Worm (Caenorhabditis elegans) whole organism, L2 larva: ENCODE measurements around the gene T09F5.2.

ENCODE experiments used
- F13H6.1 ChIP-seq: sonication (generic microtip); optimal IDR thresholded peaks from 2 replicates; lab custom pipeline; 2016; ENCODE audit warnings: missing genetic modification characterization, missing compliant biosample characterization
- blmp-1 ChIP-seq: sonication (generic microtip); optimal IDR thresholded peaks from 2 replicates; lab custom pipeline; 2017; ENCODE audit warnings: missing genetic modification characterization, mild to moderate bottlenecking, missing compliant biosample characterization, antibody characterized with exemption, moderate library complexity; ENCODE audit not compliant: insufficient read depth
- elt-3 ChIP-seq: sonication (generic microtip); optimal IDR thresholded peaks from 2 replicates; lab custom pipeline; 2017; ENCODE audit warnings: missing biosample characterization, missing genetic modification characterization
- nhr-12 ChIP-seq: fragments of 150-350 bp; optimal IDR thresholded peaks from 2 replicates; lab custom pipeline; 2014; ENCODE audit warnings: missing biosample characterization, missing genetic modification characterization
- nhr-23 ChIP-seq: fragments of 150-350 bp; optimal IDR thresholded peaks from 2 replicates; lab custom pipeline; 2014; ENCODE audit warnings: missing biosample characterization, missing genetic modification reagents, missing genetic modification characterization
- skn-1 ChIP-seq: sonication (generic microtip); optimal IDR thresholded peaks from 2 replicates; lab custom pipeline; 2017; ENCODE audit warnings: missing biosample characterization, missing genetic modification characterization
- snpc-4 ChIP-seq: fragments of 150-350 bp; optimal IDR thresholded peaks from 2 replicates; lab custom pipeline; 2014; ENCODE audit warnings: missing biosample characterization, missing genetic modification characterization
- unc-55 ChIP-seq: fragments of 150-350 bp; sonication (generic microtip); optimal IDR thresholded peaks from 3 replicates; lab custom pipeline; 2014; ENCODE audit warnings: missing biosample characterization, missing genetic modification reagents, missing genetic modification characterization
- unc-62 ChIP-seq: fragments of 150-350 bp; optimal IDR thresholded peaks from 2 replicates; lab custom pipeline; 2014; ENCODE audit warnings: missing biosample characterization, missing genetic modification reagents, missing genetic modification characterization
- zag-1 ChIP-seq: fragments of 150-350 bp; optimal IDR thresholded peaks from 2 replicates; lab custom pipeline; 2014; ENCODE audit warnings: missing biosample characterization, missing genetic modification characterization

ce11 chrV:15143798-15144197 is 7.0 kb upstream of the T09F5.2 start, which contains the start of gene K08F9.4:
- TF ChIP-seq nhr-23 (tag; lab: Kevin White, UChicago) (no peak), elt-3 (tag; lab: Kevin White, UChicago) (no peak), unc-62 (no peak), unc-55 (GFP tag; lab: Kevin White, UChicago) (peak; percentile 84), blmp-1 (tag; lab: Kevin White, UChicago) (peak; percentile 100), snpc-4 (tag; lab: Kevin White, UChicago) (no peak), skn-1 (tag; lab: Kevin White, UChicago) (no peak), zag-1 (no peak), F13H6.1 (tag; lab: Kevin White, UChicago) (no peak), nhr-12 (tag; lab: Kevin White, UChicago) (no peak)
